Fruit fly (Drosophila melanogaster) whole organism, embryonic: Measurements from ENCODE around the gene ArgRS-m.

Experiments
- Aef1 ChIP-seq: fragments of 200-800 bp; sonication (Bioruptor generic); IDR thresholded peaks from 3 replicates; pipeline ENCODE4 v1.3.6; 2022; ENCODE audit warnings: missing biosample characterization, missing genetic modification characterization
- CG10431 ChIP-seq: fragments of 200-800 bp; sonication (Bioruptor generic); optimal IDR thresholded peaks from 3 replicates; lab custom pipeline; 2018; ENCODE audit warnings: missing biosample characterization, mild to moderate bottlenecking, missing genetic modification characterization
- CG10654 ChIP-seq: fragments of 200-800 bp; sonication (Bioruptor generic); optimal IDR thresholded peaks from 2 replicates; lab custom pipeline; 2016; ENCODE audit warnings: missing biosample characterization, missing genetic modification characterization
- CG11093 ChIP-seq: fragments of 200-800 bp; sonication (Bioruptor generic); IDR thresholded peaks from 3 replicates; pipeline ENCODE4 v1.3.6; 2022; ENCODE audit warnings: missing biosample characterization, missing genetic modification characterization
- CG42726 ChIP-seq: fragments of 200-800 bp; sonication (Bioruptor generic); IDR thresholded peaks from 2 replicates; pipeline ENCODE4 v1.3.6; 2022; ENCODE audit warnings: missing biosample characterization, missing genetic modification characterization; ENCODE audit not compliant: partially characterized antibody
- Deaf1 ChIP-seq: fragments of 200-800 bp; optimal IDR thresholded peaks from 3 replicates; lab custom pipeline; 2019; ENCODE audit warnings: missing biosample characterization, mild to moderate bottlenecking, missing genetic modification characterization, moderate library complexity
- Hmx ChIP-seq: fragments of 200-800 bp; sonication (Bioruptor generic); optimal IDR thresholded peaks from 2 replicates; lab custom pipeline; 2016; ENCODE audit warnings: missing biosample characterization, missing genetic modification characterization
- Hr39 ChIP-seq: fragments of >200 bp; optimal IDR thresholded peaks from 2 replicates; lab custom pipeline; 2017
- Mrtf ChIP-seq: fragments of 200-800 bp; sonication (Bioruptor generic); IDR thresholded peaks from 3 replicates; pipeline ENCODE4 v1.3.6; 2022; ENCODE audit warnings: missing biosample characterization, missing genetic modification characterization
- Nf-YB ChIP-seq: fragments of 200-800 bp; sonication (Bioruptor generic); optimal IDR thresholded peaks from 3 replicates; lab custom pipeline; 2019; ENCODE audit warnings: missing biosample characterization, mild to moderate bottlenecking, missing genetic modification characterization, moderate library complexity
- bowl ChIP-seq: fragments of 200-800 bp; sonication (Bioruptor generic); IDR thresholded peaks from 2 replicates; pipeline ENCODE4 v1.3.6; 2022; ENCODE audit warnings: missing biosample characterization, missing genetic modification characterization
- kay ChIP-seq: fragments of 200-800 bp; sonication (Bioruptor generic); optimal IDR thresholded peaks from 2 replicates; lab custom pipeline; 2016; ENCODE audit warnings: missing biosample characterization, missing genetic modification characterization
- tll ChIP-seq, 2 experiments: fragments of 200-800 bp in 1 of 2; fragments of >200 bp in 1 of 2; sonication (Bioruptor generic) in 1 of 2; optimal IDR thresholded peaks; 2 replicates each; lab custom pipeline; 2017 to 2019; ENCODE audit warnings: missing biosample characterization in 2 of 2, missing genetic modification characterization in 2 of 2, mild to moderate bottlenecking in 1 of 2, moderate library complexity in 1 of 2

The ArgRS-m gene

DNA sequence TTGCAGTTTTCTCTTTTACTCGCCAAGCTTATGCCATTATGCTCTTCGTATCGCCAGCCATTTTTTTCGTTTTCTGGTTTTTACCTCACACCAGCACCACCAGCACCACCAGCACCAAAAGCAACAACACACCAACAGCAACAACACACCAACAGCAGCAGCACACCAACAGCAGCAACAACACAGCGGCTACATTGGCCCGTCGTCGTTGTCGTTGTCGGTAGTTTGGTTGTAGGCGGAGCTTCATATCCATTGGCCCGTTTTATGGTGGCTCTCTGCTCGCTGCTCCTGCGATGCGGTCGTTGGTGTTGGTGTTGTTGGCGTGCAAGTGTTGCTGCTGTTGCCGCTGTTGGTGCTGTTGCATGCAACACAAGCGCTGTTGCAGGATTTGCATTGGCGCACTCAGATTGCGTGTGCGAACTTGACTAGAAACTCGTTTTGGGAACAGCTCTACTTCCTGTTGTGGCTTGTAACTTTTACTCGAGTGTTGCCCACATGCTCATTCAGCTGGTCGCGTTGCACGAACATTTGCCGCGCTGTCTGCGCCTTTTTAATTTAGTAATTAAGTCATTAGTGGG, 50.0 kb downstream of the ArgRS-m start (continued):
- TF ChIP-seq CG42726 (GFP tag; lab: Robert Waterston, UW) (0 out of 2 replicates have a peak, but pooled peaks have one; percentile 34), Mrtf (GFP tag; lab: Robert Waterston, UW) (no peak), Hr39 (lab: Kevin White, UChicago) (no peak), Hmx (GFP tag; lab: Kevin White, UChicago) (no peak), CG10431 (GFP tag; lab: Kevin White, UChicago) (no peak), Deaf1 (tag; lab: Kevin White, UChicago) (peak; percentile 62), bowl (GFP tag; lab: Robert Waterston, UW) (no peak), kay (GFP tag; lab: Kevin White, UChicago) (no peak), tll (GFP tag; optimal IDR thresholded peaks at IDR 0.05; lab: Kevin White, UChicago) (no peak), Nf-YB (peak; percentile 99), CG11093 (0 out of 3 replicates have a peak, but pooled peaks have one; percentile 15), CG10654 (GFP tag; lab: Kevin White, UChicago) (no peak), Aef1 (peak; percentile 70)
